Worm (Caenorhabditis elegans): Measurements from ENCODE around the gene clec-241.

DNA sequence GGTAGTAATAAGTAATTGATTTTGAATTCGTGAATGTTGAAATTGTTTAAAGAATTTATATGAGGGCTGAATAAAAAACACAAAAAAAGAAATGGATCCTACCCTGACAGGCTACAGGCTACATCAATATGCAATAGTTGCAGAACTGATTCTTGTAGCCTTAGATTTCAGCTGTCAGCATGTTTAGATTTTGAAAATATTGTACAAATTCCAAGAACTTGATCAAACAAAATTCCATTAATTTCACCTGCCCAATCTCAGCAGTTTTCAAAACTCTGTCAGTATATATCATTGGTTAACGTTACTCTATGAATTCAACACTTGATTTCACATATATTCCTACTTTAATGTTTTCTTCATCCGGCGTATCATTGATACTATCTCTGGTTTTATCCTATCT, 17.3 kb upstream of the clec-241 start:
- no peak for TF ChIP-seq ztf-4 (tag; optimal IDR thresholded peaks at IDR 0.05)
- TF ChIP-seq F13H6.1 (tag; optimal IDR thresholded peaks at IDR 0.05), result no peak
- no peak for TF ChIP-seq elt-1 (tag; optimal IDR thresholded peaks at IDR 0.05)
- TF ChIP-seq unc-62 (GFP tag; optimal IDR thresholded peaks at IDR 0.05), result no peak
- TF ChIP-seq skn-1 (tag; optimal IDR thresholded peaks at IDR 0.05), result no peak
- no peak for TF ChIP-seq nhr-12 (tag; optimal IDR thresholded peaks at IDR 0.05)
- no peak for TF ChIP-seq elt-3 (tag; optimal IDR thresholded peaks at IDR 0.05)
- TF ChIP-seq fos-1 (tag; optimal IDR thresholded peaks at IDR 0.05), result no peak
- no peak for TF ChIP-seq sma-3 (GFP tag; optimal IDR thresholded peaks at IDR 0.05)
